Worm (Caenorhabditis elegans) whole organism, L1 larva: ENCODE data around the gene T04B8.5.

Experiments used
- C16A3.4 ChIP-seq: fragments of 150-350 bp; optimal IDR thresholded peaks from 2 replicates; lab custom pipeline; 2014; ENCODE audit warnings: missing biosample characterization, missing genetic modification characterization
- alr-1 ChIP-seq: fragments of 200-800 bp; sonication (Bioruptor generic); optimal IDR thresholded peaks from 2 replicates; lab custom pipeline; 2018; ENCODE audit warnings: borderline replicate concordance, mild to moderate bottlenecking, missing genetic modification characterization, missing compliant biosample characterization
- aly-2 ChIP-seq: fragments of 150-350 bp; optimal IDR thresholded peaks from 2 replicates; lab custom pipeline; 2014; ENCODE audit warnings: missing biosample characterization, missing genetic modification characterization
- blmp-1 ChIP-seq: fragments of 150-350 bp; optimal IDR thresholded peaks from 2 replicates; lab custom pipeline; 2014; ENCODE audit warnings: missing biosample characterization, missing genetic modification characterization
- ceh-8 ChIP-seq: fragments of 200-800 bp; sonication (Bioruptor generic); optimal IDR thresholded peaks from 2 replicates; lab custom pipeline; 2018; ENCODE audit warnings: mild to moderate bottlenecking, missing genetic modification characterization, moderate library complexity, missing compliant biosample characterization
- ceh-82 ChIP-seq, 3 experiments: fragments of 150-350 bp in 1 of 3; sonication (generic microtip) in 2 of 3; optimal IDR thresholded peaks; 2 replicates each; lab custom pipeline; 2014 to 2017; ENCODE audit warnings: missing biosample characterization in 3 of 3, missing genetic modification characterization in 3 of 3
- ceh-90 ChIP-seq: sonication (generic microtip); optimal IDR thresholded peaks from 2 replicates; lab custom pipeline; 2016; ENCODE audit warnings: missing genetic modification characterization, missing compliant biosample characterization
- ces-1 ChIP-seq: fragments of 150-350 bp; optimal IDR thresholded peaks from 2 replicates; lab custom pipeline; 2014; ENCODE audit warnings: missing biosample characterization, missing genetic modification reagents, missing genetic modification characterization
- dpl-1 ChIP-seq, 3 experiments: fragments of 150-350 bp in 2 of 3; sonication (generic microtip) in 1 of 3; optimal IDR thresholded peaks; 2 replicates each; lab custom pipeline; 2014 to 2017; ENCODE audit warnings: missing biosample characterization in 3 of 3, missing genetic modification characterization in 3 of 3, missing genetic modification reagents in 3 of 3
- dsc-1 ChIP-seq: sonication (generic microtip); optimal IDR thresholded peaks from 2 replicates; lab custom pipeline; 2016; ENCODE audit warnings: mild to moderate bottlenecking, missing genetic modification characterization, missing compliant biosample characterization
- efl-1 ChIP-seq, 4 experiments: fragments of 150-350 bp; optimal IDR thresholded peaks in 3 of 4; peaks in 1 of 4; 1 replicate in 1 of 4; 2 replicates in 3 of 4; lab custom pipeline; 2014; ENCODE audit warnings: missing biosample characterization in 2 of 4, missing genetic modification characterization in 2 of 4, missing genetic modification reagents in 2 of 4
- efl-3 ChIP-seq: fragments of 200-800 bp; sonication (Bioruptor generic); optimal IDR thresholded peaks from 2 replicates; lab custom pipeline; 2018; ENCODE audit warnings: mild to moderate bottlenecking, missing genetic modification characterization, missing compliant biosample characterization
- elt-2 ChIP-seq: sonication (generic microtip); optimal IDR thresholded peaks from 2 replicates; lab custom pipeline; 2016; ENCODE audit warnings: missing genetic modification characterization, mild to moderate bottlenecking, inconsistent platforms, missing compliant biosample characterization, missing genetic modification reagents
- fkh-10 ChIP-seq: sonication (generic microtip); optimal IDR thresholded peaks from 2 replicates; lab custom pipeline; 2017; ENCODE audit warnings: missing biosample characterization, missing genetic modification reagents, missing genetic modification characterization
- fkh-8 ChIP-seq: sonication (generic microtip); optimal IDR thresholded peaks from 2 replicates; lab custom pipeline; 2016; ENCODE audit warnings: mild to moderate bottlenecking, missing genetic modification characterization, missing compliant biosample characterization
- fos-1 ChIP-seq: fragments of 150-350 bp; optimal IDR thresholded peaks from 2 replicates; lab custom pipeline; 2014; ENCODE audit warnings: missing biosample characterization, missing genetic modification characterization
- hlh-4 ChIP-seq: sonication (generic microtip); optimal IDR thresholded peaks from 2 replicates; lab custom pipeline; 2016; ENCODE audit warnings: mild to moderate bottlenecking, missing genetic modification characterization, missing compliant biosample characterization
- isw-1 ChIP-seq: fragments of 200-800 bp; sonication (Bioruptor generic); IDR thresholded peaks from 2 replicates; pipeline ENCODE4 v1.3.6; 2022; ENCODE audit warnings: missing genetic modification characterization, missing compliant biosample characterization
- jun-1 ChIP-seq: fragments of 150-350 bp; optimal IDR thresholded peaks from 2 replicates; lab custom pipeline; 2014; ENCODE audit warnings: missing biosample characterization, missing genetic modification reagents, missing genetic modification characterization
- lin-35 ChIP-seq, 2 experiments: fragments of 150-350 bp; optimal IDR thresholded peaks; 2 replicates each; lab custom pipeline; 2014; ENCODE audit warnings: missing biosample characterization in 2 of 2, missing genetic modification characterization in 2 of 2, missing genetic modification reagents in 2 of 2
- lin-39 ChIP-seq: fragments of 150-350 bp; optimal IDR thresholded peaks from 2 replicates; lab custom pipeline; 2014; ENCODE audit warnings: missing biosample characterization, missing genetic modification reagents, missing genetic modification characterization
- lir-3 ChIP-seq: sonication (generic microtip); optimal IDR thresholded peaks from 2 replicates; lab custom pipeline; 2016; ENCODE audit warnings: mild to moderate bottlenecking, missing genetic modification characterization, moderate library complexity, missing compliant biosample characterization; ENCODE audit not compliant: poor library complexity
- lsy-2 ChIP-seq, 2 experiments: fragments of 150-350 bp; optimal IDR thresholded peaks; 2 replicates each; lab custom pipeline; 2014; ENCODE audit warnings: missing biosample characterization in 2 of 2, missing genetic modification characterization in 2 of 2
- mef-2 ChIP-seq: fragments of 150-350 bp; optimal IDR thresholded peaks from 2 replicates; lab custom pipeline; 2014; ENCODE audit warnings: missing biosample characterization, missing genetic modification characterization
- mep-1 ChIP-seq: fragments of 150-350 bp; optimal IDR thresholded peaks from 2 replicates; lab custom pipeline; 2014; ENCODE audit warnings: missing biosample characterization, missing genetic modification characterization
- nhr-12 ChIP-seq: sonication (generic microtip); optimal IDR thresholded peaks from 2 replicates; lab custom pipeline; 2017; ENCODE audit warnings: missing biosample characterization, missing genetic modification characterization
- nhr-20 ChIP-seq: sonication (generic microtip); optimal IDR thresholded peaks from 2 replicates; lab custom pipeline; 2016; ENCODE audit warnings: mild to moderate bottlenecking, missing genetic modification characterization, missing compliant biosample characterization
- nhr-71 ChIP-seq: sonication (generic microtip); optimal IDR thresholded peaks from 2 replicates; lab custom pipeline; 2016; ENCODE audit warnings: mild to moderate bottlenecking, missing genetic modification characterization, moderate library complexity, missing compliant biosample characterization
- nhr-77 ChIP-seq: fragments of 150-350 bp; optimal IDR thresholded peaks from 2 replicates; lab custom pipeline; 2014; ENCODE audit warnings: missing biosample characterization, missing genetic modification characterization
- nhr-84 ChIP-seq: sonication (generic microtip); optimal IDR thresholded peaks from 2 replicates; lab custom pipeline; 2017; ENCODE audit warnings: missing biosample characterization, missing genetic modification characterization
- nhr-85 ChIP-seq: sonication (generic microtip); peaks from one replicate; lab custom pipeline; 2016; ENCODE audit warnings: missing genetic modification characterization, inconsistent platforms, missing compliant biosample characterization
- pqm-1 ChIP-seq: sonication (generic microtip); optimal IDR thresholded peaks from 3 replicates; lab custom pipeline; 2017; ENCODE audit warnings: missing biosample characterization, missing genetic modification characterization
- snpc-4 ChIP-seq: fragments of 150-350 bp; optimal IDR thresholded peaks from 2 replicates; lab custom pipeline; 2014; ENCODE audit warnings: missing biosample characterization, missing genetic modification characterization
- sptf-1 ChIP-seq: fragments of 150-350 bp; optimal IDR thresholded peaks from 2 replicates; lab custom pipeline; 2014; ENCODE audit warnings: missing biosample characterization, missing genetic modification characterization
- sup-37 ChIP-seq: fragments of 200-800 bp; sonication (Bioruptor generic); optimal IDR thresholded peaks from 2 replicates; lab custom pipeline; 2018; ENCODE audit warnings: mild to moderate bottlenecking, missing genetic modification characterization, missing compliant biosample characterization
- tlp-1 ChIP-seq: fragments of 150-350 bp; optimal IDR thresholded peaks from 2 replicates; lab custom pipeline; 2014; ENCODE audit warnings: missing biosample characterization, missing genetic modification characterization
- unc-130 ChIP-seq: fragments of 150-350 bp; optimal IDR thresholded peaks from 2 replicates; lab custom pipeline; 2017; ENCODE audit warnings: missing biosample characterization, missing genetic modification characterization, inconsistent platforms
- unc-30 ChIP-seq: sonication (generic microtip); optimal IDR thresholded peaks from 2 replicates; lab custom pipeline; 2017; ENCODE audit warnings: missing biosample characterization, missing genetic modification characterization
- unc-86 ChIP-seq: sonication (generic microtip); optimal IDR thresholded peaks from 2 replicates; lab custom pipeline; 2016; ENCODE audit warnings: missing genetic modification characterization, missing compliant biosample characterization
- zip-4 ChIP-seq: fragments of 200-800 bp; sonication (Bioruptor generic); optimal IDR thresholded peaks from 2 replicates; lab custom pipeline; 2018; ENCODE audit warnings: mild to moderate bottlenecking, missing genetic modification characterization, moderate library complexity, missing compliant biosample characterization
- ztf-4 ChIP-seq: fragments of 150-350 bp; optimal IDR thresholded peaks from 2 replicates; lab custom pipeline; 2014; ENCODE audit warnings: missing biosample characterization, missing genetic modification characterization

The T04B8.5 gene

DNA sequence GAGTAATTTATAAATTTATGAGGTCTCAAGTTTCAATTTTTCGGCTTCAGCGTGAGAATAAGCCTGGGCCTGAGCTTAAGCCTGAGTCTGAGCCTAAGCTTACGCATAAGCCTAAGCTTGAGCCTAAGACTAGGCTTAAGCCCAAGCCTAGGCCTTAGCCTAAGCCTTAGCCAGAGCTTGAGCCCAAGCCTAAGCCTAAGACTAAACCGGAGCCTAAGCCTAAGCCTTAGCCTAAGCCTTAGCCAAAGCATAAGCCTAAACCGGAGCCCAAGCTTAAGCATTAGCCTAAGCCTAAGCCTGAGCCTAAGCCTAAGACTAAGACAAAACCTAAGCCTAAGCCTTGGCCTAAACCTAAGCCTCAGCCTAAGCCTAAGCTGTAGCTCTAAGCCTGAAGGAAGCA is 19.4 kb upstream of the T04B8.5 start:
- TF ChIP-seq nhr-71 (tag; lab: Kevin White, UChicago) = no peak
- TF ChIP-seq efl-1 (optimal IDR thresholded peaks at IDR 0.05; lab: Kevin White, UChicago) = no peak
- no peak for TF ChIP-seq efl-1 (GFP tag; optimal IDR thresholded peaks at IDR 0.05 in 1 of 2; lab: Kevin White, UChicago)
- no peak for TF ChIP-seq efl-3 (GFP tag; lab: Kevin White, UChicago)
- TF ChIP-seq nhr-20 = no peak
- TF ChIP-seq nhr-84 (tag; lab: Kevin White, UChicago) = no peak
- no peak for TF ChIP-seq fkh-10 (GFP tag; lab: Kevin White, UChicago)
- no peak for TF ChIP-seq snpc-4 (tag; lab: Kevin White, UChicago)
- no peak for TF ChIP-seq isw-1 (GFP tag; lab: Robert Waterston, UW)
- TF ChIP-seq ces-1 (GFP tag; lab: Kevin White, UChicago) = no peak
- TF ChIP-seq lin-39 (tag; lab: Kevin White, UChicago) = no peak
- TF ChIP-seq unc-130 (tag; lab: Kevin White, UChicago) = no peak
- TF ChIP-seq sptf-1 (tag; lab: Kevin White, UChicago) = no peak
- TF ChIP-seq unc-30 (tag; lab: Kevin White, UChicago) = no peak
- no peak for TF ChIP-seq ztf-4 (tag; lab: Kevin White, UChicago)
- no peak for TF ChIP-seq jun-1 (tag; lab: Kevin White, UChicago)
- TF ChIP-seq, all 84 proteins: peak for 0

- TF ChIP-seq blmp-1 (tag; lab: Kevin White, UChicago) = no peak
- no peak for TF ChIP-seq isw-1 (GFP tag; lab: Robert Waterston, UW)
- TF ChIP-seq pqm-1 (tag; lab: Kevin White, UChicago) = no peak
- no peak for TF ChIP-seq nhr-77 (tag; lab: Kevin White, UChicago)
- no peak for TF ChIP-seq alr-1 (tag; lab: Kevin White, UChicago)
- TF ChIP-seq, all 84 proteins: peak for 0
Measured at ce11 chrII:639467-639866, 15.1 kb upstream of the T04B8.5 start, which contains the start of gene K07E8.6. Gene K07E8.6 (minus strand): TSS chrII:639567.

- TF ChIP-seq fkh-8 (tag; lab: Kevin White, UChicago) = no peak
- TF ChIP-seq efl-3 (GFP tag; lab: Kevin White, UChicago) = no peak
- no peak for TF ChIP-seq nhr-85 (tag; lab: Kevin White, UChicago)
- no peak for TF ChIP-seq sup-37
- TF ChIP-seq tlp-1 (tag; lab: Kevin White, UChicago) = no peak
- no peak for TF ChIP-seq nhr-84 (tag; lab: Kevin White, UChicago)
- TF ChIP-seq blmp-1 (tag; lab: Kevin White, UChicago) = no peak
- TF ChIP-seq nhr-77 (tag; lab: Kevin White, UChicago) = no peak
- no peak for TF ChIP-seq nhr-20
- TF ChIP-seq hlh-4 (tag; lab: Kevin White, UChicago) = no peak
- TF ChIP-seq nhr-71 (tag; lab: Kevin White, UChicago) = no peak
- TF ChIP-seq zip-4 (GFP tag; lab: Kevin White, UChicago) = no peak
- no peak for TF ChIP-seq fos-1
- TF ChIP-seq nhr-12 (tag; lab: Kevin White, UChicago) = no peak
- no peak for TF ChIP-seq unc-30 (tag; lab: Kevin White, UChicago)
- no peak for TF ChIP-seq mep-1 (tag; lab: Kevin White, UChicago)
- no peak for TF ChIP-seq lin-35 (GFP tag; optimal IDR thresholded peaks at IDR 0.05; lab: Kevin White, UChicago)
Measured at ce11 chrII:633984-634383, 9.6 kb upstream of the T04B8.5 start, which contains the start of gene T04B8.1. Gene T04B8.1 (plus strand): TSS chrII:634284.

ce11 chrII:627913-628312 is 3.6 kb upstream of the T04B8.5 start:
- TF ChIP-seq nhr-84 (tag; lab: Kevin White, UChicago) = no peak
- TF ChIP-seq unc-30 (tag; lab: Kevin White, UChicago) = no peak
- no peak for TF ChIP-seq jun-1 (tag; lab: Kevin White, UChicago)
- TF ChIP-seq mef-2 (tag; lab: Kevin White, UChicago) = no peak
- no peak for TF ChIP-seq dpl-1 (GFP tag; optimal IDR thresholded peaks at IDR 0.05; lab: Kevin White, UChicago)
- TF ChIP-seq aly-2 (tag; lab: Kevin White, UChicago) = no peak
- TF ChIP-seq unc-86 (tag; lab: Kevin White, UChicago) = no peak
- no peak for TF ChIP-seq lir-3
- TF ChIP-seq ceh-90 (tag; lab: Kevin White, UChicago) = no peak
- no peak for TF ChIP-seq ceh-8
- TF ChIP-seq mep-1 (tag; lab: Kevin White, UChicago) = no peak
- no peak for TF ChIP-seq C16A3.4
- TF ChIP-seq sup-37 = no peak
- TF ChIP-seq ceh-82 (tag; optimal IDR thresholded peaks at IDR 0.05; lab: Kevin White, UChicago) = no peak
- TF ChIP-seq dsc-1 (tag; lab: Kevin White, UChicago) = no peak
- TF ChIP-seq lsy-2 (tag; optimal IDR thresholded peaks at IDR 0.05; lab: Kevin White, UChicago) = no peak
- no peak for TF ChIP-seq elt-2 (tag; lab: Kevin White, UChicago)
